1 fruit fly cellular context compared by ENCODE assay signal in the genomic region with DNA sequence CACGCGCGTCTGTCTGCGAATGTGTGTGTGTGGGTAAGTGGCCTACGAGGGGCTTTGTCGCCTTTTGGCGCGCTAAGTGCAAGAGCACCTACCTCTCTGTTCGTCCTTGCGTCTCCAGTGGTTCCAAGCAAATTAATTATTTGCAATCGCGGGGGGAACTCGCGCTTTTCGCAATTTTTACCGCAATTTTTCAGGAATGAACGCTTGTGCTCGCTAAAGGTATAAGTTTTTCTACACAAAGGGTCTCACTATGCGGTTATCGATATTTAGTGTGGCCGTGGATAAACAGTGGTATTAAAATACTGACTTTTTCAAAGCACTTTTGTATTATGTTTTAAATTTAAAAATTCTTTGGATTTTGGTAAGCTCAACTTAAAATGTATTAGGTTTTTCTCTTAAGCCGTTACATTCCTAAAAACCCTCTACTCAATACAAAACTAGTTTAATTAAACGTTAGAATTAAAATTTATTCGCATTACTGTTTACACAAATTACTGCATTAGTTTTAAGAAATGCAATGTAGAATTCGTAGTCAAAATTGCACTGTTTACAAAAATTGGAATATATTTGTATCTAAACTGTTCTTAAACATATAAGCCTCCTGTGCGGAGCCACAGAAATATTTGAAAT.
TF ChIP-seq lines count a peak whose summit lies in the region.

TSS of gene lwr (minus strand) at position 243 of the 630 bp plus-strand sequence.

TF ChIP-seq in whole organism, embryonic, 481 proteins besides CTCF, POLR2A, EP300 and RAD21 (continued from another document):
- TF ChIP-seq Scr (GFP tag; IDR thresholded peaks at IDR 0.05; lab: Robert Waterston, UW; ENCODE audit: partially characterized antibody): peak; percentile 57
- no peak for TF ChIP-seq CG18262 (tag; optimal IDR thresholded peaks at IDR 0.05; lab: Kevin White, UChicago)
- TF ChIP-seq CG16813 (GFP tag; IDR thresholded peaks at IDR 0.05; lab: Robert Waterston, UW; ENCODE audit: partially characterized antibody): peak; percentile 57; the same call in 2 of the 3 replicates
- peak; percentile 15 for TF ChIP-seq CoRest (tag; optimal IDR thresholded peaks at IDR 0.05; lab: Kevin White, UChicago)
- peak; percentile 27 for TF ChIP-seq Ets97D (GFP tag; optimal IDR thresholded peaks at IDR 0.05; lab: Kevin White, UChicago)
- TF ChIP-seq CG33213 (GFP tag; optimal IDR thresholded peaks at IDR 0.05; lab: Kevin White, UChicago): peak; percentile 2
